Fruit fly (Drosophila melanogaster) whole organism, embryonic: Measurements from ENCODE around the gene GILT3.
A peak's percentile ranks its signal among the peaks of the same experiment; 100 is the strongest.

Source experiments
- ATbp ChIP-seq: fragments of 200-800 bp; sonication (Bioruptor generic); optimal IDR thresholded peaks from 2 replicates; lab custom pipeline; 2017; ENCODE audit warnings: missing biosample characterization, mild to moderate bottlenecking, missing genetic modification characterization, missing genetic modification reagents
- Antp ChIP-seq: fragments of 200-800 bp; sonication (Bioruptor generic); optimal IDR thresholded peaks from 3 replicates; lab custom pipeline; 2016; ENCODE audit warnings: missing biosample characterization, missing genetic modification characterization
- Atf6 ChIP-seq: fragments of 200-800 bp; sonication (Bioruptor generic); IDR thresholded peaks from 2 replicates; pipeline ENCODE4 v1.3.6; 2022; ENCODE audit warnings: missing biosample characterization, missing genetic modification characterization
- B-H2 ChIP-seq: fragments of 200-800 bp; sonication (Bioruptor generic); optimal IDR thresholded peaks from 2 replicates; lab custom pipeline; 2018; ENCODE audit warnings: missing biosample characterization, mild to moderate bottlenecking, missing genetic modification characterization
- CG10321 ChIP-seq: fragments of 200-800 bp; sonication (Bioruptor generic); IDR thresholded peaks from 2 replicates; pipeline ENCODE4 v1.3.6; 2022; ENCODE audit warnings: missing biosample characterization, missing genetic modification characterization
- CG10431 ChIP-seq: fragments of 200-800 bp; sonication (Bioruptor generic); optimal IDR thresholded peaks from 3 replicates; lab custom pipeline; 2018; ENCODE audit warnings: missing biosample characterization, mild to moderate bottlenecking, missing genetic modification characterization
- CG10462 ChIP-seq: fragments of 200-800 bp; sonication (Bioruptor generic); optimal IDR thresholded peaks from 2 replicates; lab custom pipeline; 2016; ENCODE audit warnings: missing biosample characterization, missing genetic modification characterization
- CG10543 ChIP-seq: fragments of 200-800 bp; sonication (Bioruptor generic); optimal IDR thresholded peaks from 3 replicates; lab custom pipeline; 2017; ENCODE audit warnings: missing biosample characterization, mild to moderate bottlenecking, missing genetic modification characterization, moderate library complexity
- CG12236 ChIP-seq: fragments of 200-800 bp; sonication (Bioruptor generic); optimal IDR thresholded peaks from 2 replicates; lab custom pipeline; 2016; ENCODE audit warnings: missing biosample characterization, missing genetic modification characterization
- CG13296 ChIP-seq: fragments of 200-800 bp; sonication (Bioruptor generic); optimal IDR thresholded peaks from 3 replicates; lab custom pipeline; 2018; ENCODE audit warnings: missing biosample characterization, mild to moderate bottlenecking, missing genetic modification characterization
- CG15479 ChIP-seq: fragments of 200-800 bp; sonication (Bioruptor generic); optimal IDR thresholded peaks from 3 replicates; lab custom pipeline; 2019; ENCODE audit warnings: missing biosample characterization, mild to moderate bottlenecking, missing genetic modification characterization, moderate library complexity
- CG15514 ChIP-seq: fragments of 200-800 bp; sonication (Bioruptor generic); optimal IDR thresholded peaks from 3 replicates; lab custom pipeline; 2017; ENCODE audit warnings: missing biosample characterization, missing genetic modification characterization, mild to moderate bottlenecking, moderate library complexity, missing genetic modification reagents
- CG15601 ChIP-seq: fragments of 200-800 bp; sonication (Bioruptor generic); optimal IDR thresholded peaks from 3 replicates; lab custom pipeline; 2019; ENCODE audit warnings: missing biosample characterization, mild to moderate bottlenecking, missing genetic modification characterization, moderate library complexity
- CG16779 ChIP-seq: fragments of 200-800 bp; sonication (Bioruptor generic); IDR thresholded peaks from 2 replicates; pipeline ENCODE4 v1.3.6; 2022; ENCODE audit warnings: missing biosample characterization, missing genetic modification characterization
- CG16815 ChIP-seq: fragments of 200-800 bp; sonication (Bioruptor generic); optimal IDR thresholded peaks from 3 replicates; lab custom pipeline; 2017; ENCODE audit warnings: missing biosample characterization, mild to moderate bottlenecking, missing genetic modification characterization
- CG17568 ChIP-seq: fragments of 200-800 bp; sonication (Bioruptor generic); optimal IDR thresholded peaks from 2 replicates; lab custom pipeline; 2018; ENCODE audit warnings: missing biosample characterization, mild to moderate bottlenecking, missing genetic modification characterization, moderate library complexity
- CG1792 ChIP-seq: fragments of 200-800 bp; sonication (Bioruptor generic); optimal IDR thresholded peaks from 2 replicates; lab custom pipeline; 2016; ENCODE audit warnings: missing biosample characterization, missing genetic modification characterization
- CG2129 ChIP-seq: fragments of 200-800 bp; sonication (Bioruptor generic); IDR thresholded peaks from 2 replicates; pipeline ENCODE4 v1.3.6; 2022; ENCODE audit warnings: missing biosample characterization, missing genetic modification characterization; ENCODE audit not compliant: partially characterized antibody
- CG2678 ChIP-seq: fragments of 200-800 bp; sonication (Bioruptor generic); optimal IDR thresholded peaks from 3 replicates; lab custom pipeline; 2019; ENCODE audit warnings: missing biosample characterization, mild to moderate bottlenecking, missing genetic modification characterization, moderate library complexity
- CG32767 ChIP-seq: fragments of 200-800 bp; sonication (Bioruptor generic); IDR thresholded peaks from 2 replicates; pipeline ENCODE4 v1.3.6; 2022; ENCODE audit warnings: missing biosample characterization, missing genetic modification characterization
- CoRest ChIP-seq: fragments of 200-800 bp; sonication (Bioruptor generic); optimal IDR thresholded peaks from 3 replicates; lab custom pipeline; 2018; ENCODE audit warnings: missing biosample characterization, mild to moderate bottlenecking, missing genetic modification characterization, moderate library complexity
- GATAe ChIP-seq: fragments of 200-800 bp; sonication (Bioruptor generic); conservative IDR thresholded peaks from 2 replicates; pipeline ENCODE4 v1.3.6; 2022; ENCODE audit warnings: missing biosample characterization, missing genetic modification characterization
- Gug ChIP-seq: fragments of 200-800 bp; sonication (Bioruptor generic); IDR thresholded peaks from 4 replicates; pipeline ENCODE4 v1.3.6; 2022; ENCODE audit warnings: missing biosample characterization, missing genetic modification characterization
- HLH4C ChIP-seq: fragments of 200-800 bp; sonication (Bioruptor generic); IDR thresholded peaks from 3 replicates; pipeline ENCODE4 v1.3.6; 2022; ENCODE audit warnings: missing biosample characterization, missing genetic modification characterization; ENCODE audit not compliant: partially characterized antibody
- Hr39 ChIP-seq: fragments of >200 bp; optimal IDR thresholded peaks from 2 replicates; lab custom pipeline; 2017
- Lpt ChIP-seq: fragments of >200 bp; optimal IDR thresholded peaks from 2 replicates; lab custom pipeline; 2018; ENCODE audit warnings: missing biosample characterization, missing genetic modification characterization
- Med ChIP-seq: fragments of 200-800 bp; sonication (Bioruptor generic); peaks from one replicate; lab custom pipeline; 2016; ENCODE audit warnings: missing biosample characterization, missing genetic modification characterization, mild to moderate bottlenecking, inconsistent platforms, moderate library complexity
- Neu2 ChIP-seq: fragments of 200-800 bp; sonication (Bioruptor generic); optimal IDR thresholded peaks from 3 replicates; lab custom pipeline; 2016; ENCODE audit warnings: missing biosample characterization, missing genetic modification characterization, borderline replicate concordance
- Sin3A ChIP-seq: fragments of >200 bp; optimal IDR thresholded peaks from 2 replicates; lab custom pipeline; 2018
- Tbp ChIP-seq: fragments of >200 bp; optimal IDR thresholded peaks from 2 replicates; lab custom pipeline; 2018; ENCODE audit warnings: missing biosample characterization, missing genetic modification characterization
- Xrp1 ChIP-seq: fragments of 200-800 bp; sonication (Bioruptor generic); IDR thresholded peaks from 2 replicates; pipeline ENCODE4 v1.3.6; 2022; ENCODE audit warnings: missing biosample characterization, missing genetic modification characterization
- ac ChIP-seq: fragments of 200-800 bp; sonication (Bioruptor generic); optimal IDR thresholded peaks from 3 replicates; lab custom pipeline; 2017; ENCODE audit warnings: missing biosample characterization, mild to moderate bottlenecking, missing genetic modification characterization
- bcd ChIP-seq: fragments of 200-800 bp; sonication (Bioruptor generic); optimal IDR thresholded peaks from 2 replicates; lab custom pipeline; 2017; ENCODE audit warnings: missing biosample characterization, mild to moderate bottlenecking, missing genetic modification characterization
- bowl ChIP-seq: fragments of 200-800 bp; sonication (Bioruptor generic); IDR thresholded peaks from 2 replicates; pipeline ENCODE4 v1.3.6; 2022; ENCODE audit warnings: missing biosample characterization, missing genetic modification characterization
- chinmo ChIP-seq: fragments of 200-800 bp; sonication (Bioruptor generic); IDR thresholded peaks from 4 replicates; pipeline ENCODE4 v1.3.6; 2022; ENCODE audit warnings: missing biosample characterization, missing genetic modification characterization; ENCODE audit not compliant: partially characterized antibody
- ci ChIP-seq: fragments of 200-800 bp; sonication (Bioruptor generic); IDR thresholded peaks from 3 replicates; pipeline ENCODE4 v1.3.6; 2022; ENCODE audit warnings: missing biosample characterization, missing genetic modification characterization
- cwo ChIP-seq: fragments of 200-800 bp; sonication (Bioruptor generic); optimal IDR thresholded peaks from 3 replicates; lab custom pipeline; 2017; ENCODE audit warnings: missing biosample characterization, missing genetic modification characterization, mild to moderate bottlenecking, moderate library complexity, missing genetic modification reagents
- emc ChIP-seq: fragments of 200-800 bp; sonication (Bioruptor generic); optimal IDR thresholded peaks from 2 replicates; lab custom pipeline; 2016; ENCODE audit warnings: missing biosample characterization, missing genetic modification characterization
- fd96Cb ChIP-seq: fragments of 200-800 bp; sonication (Bioruptor generic); optimal IDR thresholded peaks from 2 replicates; lab custom pipeline; 2018; ENCODE audit warnings: missing biosample characterization, mild to moderate bottlenecking, missing genetic modification characterization, moderate library complexity
- gro ChIP-seq: fragments of 200-800 bp; sonication (Bioruptor generic); optimal IDR thresholded peaks from 2 replicates; lab custom pipeline; 2016; ENCODE audit warnings: missing biosample characterization, missing genetic modification characterization
- gsb-n ChIP-seq: fragments of 200-800 bp; sonication (Bioruptor generic); optimal IDR thresholded peaks from 3 replicates; lab custom pipeline; 2018; ENCODE audit warnings: missing biosample characterization, mild to moderate bottlenecking, missing genetic modification characterization
- gt ChIP-seq: fragments of 200-800 bp; sonication (Bioruptor generic); IDR thresholded peaks from 2 replicates; pipeline ENCODE4 v1.3.6; 2022; ENCODE audit warnings: missing biosample characterization, missing genetic modification characterization
- lab ChIP-seq: fragments of 200-800 bp; sonication (Bioruptor generic); optimal IDR thresholded peaks from 3 replicates; lab custom pipeline; 2017; ENCODE audit warnings: missing biosample characterization, missing genetic modification characterization, mild to moderate bottlenecking, moderate library complexity, missing genetic modification reagents
- nerfin-2 ChIP-seq: fragments of 200-800 bp; sonication (Bioruptor generic); IDR thresholded peaks from 2 replicates; pipeline ENCODE4 v1.3.6; 2022; ENCODE audit warnings: missing biosample characterization, missing genetic modification characterization; ENCODE audit not compliant: partially characterized antibody
- ro ChIP-seq: fragments of 200-800 bp; sonication (Bioruptor generic); IDR thresholded peaks from 2 replicates; pipeline ENCODE4 v1.3.6; 2022; ENCODE audit warnings: missing biosample characterization, missing genetic modification characterization
- row ChIP-seq: fragments of 200-800 bp; sonication (Bioruptor generic); IDR thresholded peaks from 3 replicates; pipeline ENCODE4 v1.3.6; 2022; ENCODE audit warnings: missing biosample characterization, missing genetic modification characterization
- salm ChIP-seq: fragments of 200-800 bp; sonication (Bioruptor generic); optimal IDR thresholded peaks from 2 replicates; lab custom pipeline; 2018; ENCODE audit warnings: missing biosample characterization, mild to moderate bottlenecking, missing genetic modification characterization
- sna ChIP-seq: fragments of 200-800 bp; sonication (Bioruptor generic); IDR thresholded peaks from 2 replicates; pipeline ENCODE4 v1.3.6; 2022; ENCODE audit warnings: missing biosample characterization, missing genetic modification characterization; ENCODE audit not compliant: partially characterized antibody
- sug ChIP-seq: fragments of 200-800 bp; optimal IDR thresholded peaks from 2 replicates; lab custom pipeline; 2019; ENCODE audit warnings: missing biosample characterization, mild to moderate bottlenecking, missing genetic modification characterization, moderate library complexity
- trem ChIP-seq: fragments of 200-800 bp; optimal IDR thresholded peaks from 3 replicates; lab custom pipeline; 2019; ENCODE audit warnings: missing biosample characterization, mild to moderate bottlenecking, missing genetic modification characterization, moderate library complexity
- z ChIP-seq: fragments of 200-800 bp; sonication (Bioruptor generic); IDR thresholded peaks from 3 replicates; pipeline ENCODE4 v1.3.6; 2022; ENCODE audit warnings: missing biosample characterization, missing genetic modification characterization

Gene GILT3

dm6 chr3R:23724843-23725506 is 47.8 kb downstream of the GILT3 start:
- TF ChIP-seq Tbp (no peak), CG2678 (tag; lab: Kevin White, UChicago) (no peak), ci (GFP tag; lab: Robert Waterston, UW) (no peak), z (GFP tag; lab: Robert Waterston, UW) (no peak), gro (GFP tag; lab: Kevin White, UChicago) (peak; percentile 29), bowl (GFP tag; lab: Robert Waterston, UW) (no peak), sna (GFP tag; lab: Robert Waterston, UW) (no peak), trem (no peak), CG12236 (GFP tag; lab: Kevin White, UChicago) (no peak), row (GFP tag; lab: Robert Waterston, UW) (0 out of 3 replicates have a peak, but pooled peaks have one; percentile 16), bcd (no peak), ac (GFP tag; lab: Kevin White, UChicago) (no peak), CG15479 (GFP tag; lab: Kevin White, UChicago) (peak; percentile 28), cwo (GFP tag; lab: Kevin White, UChicago) (peak; percentile 39), CG17568 (GFP tag; lab: Kevin White, UChicago) (no peak), CG10543 (GFP tag; lab: Kevin White, UChicago) (peak; percentile 43), Xrp1 (GFP tag; lab: Robert Waterston, UW) (no peak), B-H2 (GFP tag; lab: Kevin White, UChicago) (no peak), CG32767 (no peak), CG15601 (tag; lab: Kevin White, UChicago) (no peak), Lpt (GFP tag; lab: Kevin White, UChicago) (no peak), Neu2 (GFP tag; lab: Kevin White, UChicago) (no peak), CG16779 (no peak), Gug (no peak), CG15514 (GFP tag; lab: Kevin White, UChicago) (peak; percentile 2), CG10321 (no peak), CG10431 (GFP tag; lab: Kevin White, UChicago) (no peak), ATbp (no peak), gt (GFP tag; lab: Robert Waterston, UW) (no peak), GATAe (peak; percentile 87), lab (GFP tag; lab: Kevin White, UChicago) (peak; percentile 39), CG10462 (no peak), Hr39 (lab: Kevin White, UChicago) (no peak), Med (peak; percentile 28), HLH4C (no peak), CG2129 (GFP tag; lab: Robert Waterston, UW) (no peak), fd96Cb (tag; lab: Kevin White, UChicago) (no peak), ro (GFP tag; lab: Robert Waterston, UW) (no peak), emc (GFP tag; lab: Kevin White, UChicago) (no peak), Antp (no peak), CG13296 (GFP tag; lab: Kevin White, UChicago) (no peak), Sin3A (lab: Kevin White, UChicago) (no peak), sug (tag; lab: Kevin White, UChicago) (peak; percentile 97), salm (tag; lab: Kevin White, UChicago) (no peak), gsb-n (no peak), nerfin-2 (GFP tag; lab: Robert Waterston, UW) (no peak), chinmo (GFP tag; lab: Robert Waterston, UW) (0 out of 4 replicates have a peak, but pooled peaks have one; percentile 16), CoRest (tag; lab: Kevin White, UChicago) (no peak), CG1792 (GFP tag; lab: Kevin White, UChicago) (no peak), CG16815 (GFP tag; lab: Kevin White, UChicago) (no peak), Atf6 (GFP tag; lab: Robert Waterston, UW) (0 out of 2 replicates have a peak, but pooled peaks have one; percentile 31)
